Fruit fly (Drosophila melanogaster): ENCODE data around the gene CG31810.
A peak's percentile ranks its signal among the peaks of the same experiment; 100 is the strongest.

Gene CG31810

DNA sequence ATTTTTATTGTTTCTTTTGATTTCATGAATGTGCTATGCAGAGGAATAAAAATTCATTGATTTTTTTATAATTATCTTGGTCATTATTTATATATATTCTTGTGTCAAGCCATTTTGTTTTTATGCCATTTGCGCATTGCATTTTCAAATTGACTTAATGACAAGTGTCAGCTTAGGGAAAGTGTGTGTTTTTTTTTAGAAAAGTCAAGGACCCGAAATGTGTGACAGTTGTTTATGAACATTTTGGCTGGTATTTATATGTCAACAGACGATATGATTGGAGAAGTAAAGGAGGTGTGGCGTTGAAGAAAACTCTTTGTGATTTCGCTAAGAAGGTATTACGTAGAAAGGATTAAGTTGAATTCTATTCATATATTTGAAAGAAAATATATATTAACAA lies 14.5 kb downstream of the CG31810 start, which contains the start of the genes SclA and SclB:
SclA (plus strand) TSS at position 301 of the 400 bp plus-strand sequence.
SclB (plus strand) TSS at position 301 of the 400 bp plus-strand sequence.
- no peak for TF ChIP-seq CG17801 (GFP tag; optimal IDR thresholded peaks at IDR 0.05; ENCODE audit: partially characterized antibody)

dm6 chr2L:16837158-16837557 lies 15.0 kb downstream of the CG31810 start, which contains the start of gene Nepl9:
TSS of gene Nepl9 (minus strand) at chr2L:16837258.
- TF ChIP-seq CG17801 (GFP tag; optimal IDR thresholded peaks at IDR 0.05; ENCODE audit: partially characterized antibody), result no peak

DNA sequence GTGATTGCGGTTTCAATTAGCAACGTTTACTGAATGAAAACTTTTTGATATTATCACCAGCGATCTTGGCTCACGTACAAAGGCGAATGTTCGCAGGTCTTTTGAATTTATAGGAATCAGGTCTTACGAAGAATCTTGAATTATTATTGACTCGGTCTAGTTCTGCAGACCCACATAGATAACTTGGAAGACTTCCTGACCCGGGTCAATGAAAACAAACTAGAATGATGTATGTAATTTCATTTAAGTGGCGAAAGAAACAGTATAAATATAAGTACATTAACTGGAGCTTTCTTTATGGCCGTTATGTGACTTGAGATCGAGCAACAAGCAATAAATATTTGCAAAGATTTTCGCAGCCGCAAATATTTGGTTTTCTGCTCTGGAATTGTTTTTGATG lies 17.8 kb downstream of the CG31810 start, which contains the start of gene CG13282:
CG13282 (minus strand) TSS at position 101 of the 400 bp plus-strand sequence.
- no peak for TF ChIP-seq CG17801 (GFP tag; optimal IDR thresholded peaks at IDR 0.05; ENCODE audit: partially characterized antibody)

DNA sequence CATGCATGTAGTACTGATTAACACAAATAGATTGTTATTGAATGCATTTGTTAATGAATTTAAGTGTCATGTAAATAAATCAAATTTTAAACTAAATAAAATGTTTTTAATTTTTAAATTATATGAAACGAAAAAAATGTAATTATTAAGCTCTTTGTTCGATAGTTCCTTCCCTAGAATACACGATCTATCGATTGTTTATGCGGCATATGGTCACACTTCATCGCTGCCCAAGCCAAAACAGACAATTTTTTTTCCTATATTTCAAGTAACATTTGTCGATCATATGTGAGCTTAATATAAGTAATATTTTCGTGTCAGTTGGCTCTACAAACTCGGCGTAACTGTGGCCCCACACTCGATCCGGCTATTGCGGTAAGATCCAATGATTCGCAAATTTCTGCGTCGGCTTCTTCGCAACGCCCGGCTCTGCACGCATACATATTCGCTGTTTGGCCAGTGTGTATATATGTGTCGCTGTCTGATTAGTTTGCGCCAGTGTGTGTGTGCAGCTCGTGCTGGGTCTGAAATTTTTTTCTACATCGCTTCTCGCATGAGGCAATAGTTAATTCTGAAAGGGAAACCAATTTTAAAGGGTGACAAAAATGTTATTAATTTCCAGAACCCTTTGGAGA lies 25.2 kb downstream of the CG31810 start, which contains the start of gene AspRS-m:
AspRS-m (plus strand) TSS at position 207 of the 635 bp plus-strand sequence.
- TF ChIP-seq CG17801 (GFP tag; optimal IDR thresholded peaks at IDR 0.05; ENCODE audit: partially characterized antibody), result peak; percentile 48

dm6 chr2L:16824905-16825333 lies 27.2 kb downstream of the CG31810 start, which contains the start of gene Cse1:
TSS of gene Cse1 (minus strand) at chr2L:16825207.
- no peak for TF ChIP-seq CG17801 (GFP tag; optimal IDR thresholded peaks at IDR 0.05; ENCODE audit: partially characterized antibody)

DNA sequence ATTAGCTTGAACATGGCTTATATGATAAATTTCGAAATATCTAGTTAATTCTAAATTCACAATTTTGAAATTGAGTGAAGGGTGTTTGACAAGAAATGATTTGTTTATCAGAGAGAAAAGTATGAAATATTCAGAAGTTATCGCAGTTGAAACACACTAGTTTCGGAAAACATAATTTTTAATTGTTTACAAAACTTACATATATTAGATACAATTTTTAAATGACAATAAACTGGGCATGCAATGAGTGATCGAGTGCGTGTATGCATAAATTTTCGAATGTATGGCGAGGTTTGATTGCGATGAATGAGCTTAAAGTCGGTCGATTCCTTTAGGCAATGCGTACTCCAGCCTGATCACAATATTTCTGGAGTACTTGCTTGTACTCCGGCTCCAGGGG lies 31.2 kb downstream of the CG31810 start, which contains the start of gene CG13280:
CG13280 (minus strand) TSS at position 101 of the 400 bp plus-strand sequence.
- no peak for TF ChIP-seq CG17801 (GFP tag; optimal IDR thresholded peaks at IDR 0.05; ENCODE audit: partially characterized antibody)

DNA sequence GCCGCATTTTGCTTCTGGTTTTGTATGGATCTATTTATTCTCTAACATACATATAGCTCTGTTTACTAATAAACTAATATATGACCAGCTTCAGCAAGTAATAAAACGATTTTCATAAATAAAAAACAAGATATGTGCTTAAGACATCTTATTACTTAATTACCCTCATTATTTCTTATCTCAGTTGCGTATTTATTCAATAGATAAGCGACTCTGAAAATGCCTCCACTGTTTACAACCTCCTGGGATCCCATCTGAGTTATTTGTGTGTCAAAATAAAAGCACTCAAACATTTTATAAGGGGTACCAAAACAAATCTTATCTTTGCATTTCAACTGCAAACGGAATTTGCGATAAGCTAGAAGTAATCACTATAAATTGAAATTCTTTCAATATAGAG lies 32.5 kb downstream of the CG31810 start:
- peak; percentile 81 for TF ChIP-seq CG17801 (GFP tag; optimal IDR thresholded peaks at IDR 0.05; ENCODE audit: partially characterized antibody)

- no peak for TF ChIP-seq CG17801 (GFP tag; optimal IDR thresholded peaks at IDR 0.05; ENCODE audit: partially characterized antibody)
These were observed 33.7 kb downstream of the CG31810 start for dm6 chr2L:16818335-16818973.

dm6 chr2L:16817421-16818101 lies 34.6 kb downstream of the CG31810 start:
- no peak for TF ChIP-seq CG17801 (GFP tag; optimal IDR thresholded peaks at IDR 0.05; ENCODE audit: partially characterized antibody)

- TF ChIP-seq CG17801 (GFP tag; optimal IDR thresholded peaks at IDR 0.05; ENCODE audit: partially characterized antibody), result no peak
These were observed 35.4 kb downstream of the CG31810 start for dm6 chr2L:16816750-16817087.

DNA sequence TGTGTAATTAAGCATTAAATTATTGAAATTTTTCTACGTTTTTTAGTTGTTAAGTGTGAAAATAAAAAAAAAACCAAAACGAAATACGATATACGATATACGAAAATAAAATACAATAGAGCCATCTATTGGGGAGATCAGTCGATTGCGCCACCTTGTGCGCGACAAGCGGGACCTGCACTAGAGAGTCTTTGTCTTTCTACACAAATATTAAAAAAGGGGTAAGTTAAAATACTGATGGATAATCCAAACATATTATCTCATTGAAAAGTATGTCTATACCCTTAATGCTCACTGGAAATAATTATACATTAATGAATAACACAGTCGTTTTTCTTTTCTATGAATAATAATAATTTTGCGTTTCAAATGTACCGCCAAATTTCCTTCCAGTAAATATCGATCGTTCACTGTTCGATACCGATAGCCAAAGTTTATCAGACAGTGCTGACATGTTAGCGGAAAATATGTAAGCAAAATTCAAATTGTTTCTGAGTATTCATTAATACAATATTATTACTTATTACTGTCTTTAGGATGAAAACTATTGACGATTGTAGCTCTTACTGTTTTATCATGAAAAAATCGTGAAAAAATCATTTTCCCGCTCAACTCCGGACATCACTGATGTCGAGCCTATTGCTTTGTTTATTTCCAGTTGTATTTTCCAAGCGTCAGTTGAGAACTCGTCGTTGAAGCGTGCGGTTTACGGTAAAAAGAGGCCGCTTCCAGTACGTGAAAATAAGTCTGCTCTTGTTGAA lies 36.0 kb downstream of the CG31810 start, which contains the start of gene mdy:
mdy (plus strand) TSS at position 672 of the 761 bp plus-strand sequence.
- peak; percentile 32 for TF ChIP-seq CG17801 (GFP tag; optimal IDR thresholded peaks at IDR 0.05; ENCODE audit: partially characterized antibody)

DNA sequence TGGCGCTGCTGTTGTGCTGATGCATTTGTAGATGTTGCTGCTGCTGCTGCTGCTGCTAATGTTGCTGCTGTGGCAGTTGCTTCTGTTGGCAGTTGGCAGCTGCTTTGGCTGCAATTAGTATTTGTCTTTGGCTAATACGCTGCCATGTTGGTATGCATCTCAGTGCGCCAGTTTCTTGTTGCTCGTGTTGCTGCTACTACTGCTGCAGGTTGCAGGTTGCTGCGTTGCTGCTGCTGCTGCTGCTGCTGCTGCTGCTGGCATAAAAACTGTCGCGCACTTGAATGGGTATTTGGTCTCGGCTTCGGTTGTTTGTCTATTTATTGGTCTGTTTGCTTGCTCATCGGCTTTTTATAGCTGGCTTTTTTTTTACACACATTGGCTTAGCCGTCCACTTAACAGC lies 43.4 kb downstream of the CG31810 start:
- no peak for TF ChIP-seq CG17801 (GFP tag; optimal IDR thresholded peaks at IDR 0.05; ENCODE audit: partially characterized antibody)

DNA sequence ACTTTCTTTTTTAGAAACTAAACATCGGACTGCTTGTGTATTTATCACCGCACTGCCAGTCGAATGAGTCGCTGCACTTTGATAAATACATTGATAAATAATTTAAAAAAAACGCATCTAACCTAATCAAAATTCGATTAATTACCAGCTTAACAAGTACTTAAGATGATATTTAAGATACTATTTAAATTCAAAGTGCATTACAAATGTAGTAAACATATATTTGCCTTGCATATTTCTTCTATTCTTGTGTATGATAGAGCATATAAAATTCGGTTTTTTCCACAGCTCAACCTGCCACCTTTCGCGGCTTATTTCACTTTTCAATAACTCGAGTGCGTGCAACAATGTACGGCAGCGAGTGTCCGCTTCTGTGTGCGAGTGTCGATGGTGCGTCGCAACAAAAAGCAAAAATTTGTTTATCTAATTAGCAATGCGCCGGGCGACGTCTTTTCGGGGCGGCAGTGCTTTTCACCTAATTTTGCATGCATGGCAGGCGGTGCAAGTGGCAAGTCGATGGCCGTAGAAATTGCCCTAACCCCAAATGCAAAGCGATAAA lies 47.7 kb downstream of the CG31810 start, which contains the start of gene CG13272:
CG13272 (plus strand) TSS at position 509 of the 559 bp plus-strand sequence.
- no peak for TF ChIP-seq CG17801 (GFP tag; optimal IDR thresholded peaks at IDR 0.05; ENCODE audit: partially characterized antibody)

DNA sequence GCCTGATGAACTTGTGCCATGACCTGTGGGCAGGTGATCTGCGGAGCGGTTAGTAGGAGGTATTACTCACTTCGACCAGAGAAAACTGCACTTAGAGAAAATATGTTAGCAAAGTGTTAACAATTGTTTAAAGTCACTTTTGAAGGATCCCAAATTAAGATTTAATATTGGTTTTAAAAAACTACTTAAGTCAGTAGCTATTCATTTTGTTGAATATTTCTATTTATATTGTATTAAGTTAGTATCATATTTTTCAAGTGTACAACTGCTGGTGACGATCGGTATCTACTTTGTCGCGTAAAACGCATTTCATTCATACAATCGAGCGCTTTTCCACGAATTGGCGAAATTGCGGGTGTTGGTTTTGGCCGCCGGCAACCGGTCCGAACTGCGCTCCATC lies 48.5 kb downstream of the CG31810 start:
- TF ChIP-seq CG17801 (GFP tag; optimal IDR thresholded peaks at IDR 0.05; ENCODE audit: partially characterized antibody), result no peak
